Fruit fly (Drosophila melanogaster): ENCODE results near the gene Ugt303A1.

Gene Ugt303A1

dm6 chr3R:11209801-11210402 is 34.6 kb downstream of the Ugt303A1 start, which contains the start of the genes SdhC and Tctp:
Gene SdhC (minus strand): TSS chr3R:11209849.
Gene Tctp (plus strand): TSS chr3R:11210247.
- TF ChIP-seq CG12768 (GFP tag; optimal IDR thresholded peaks at IDR 0.05) (peak; percentile 44), Clk (GFP tag; optimal IDR thresholded peaks at IDR 0.05) (no peak), Hr96 (GFP tag; optimal IDR thresholded peaks at IDR 0.05) (peak; percentile 77), CG1620 (GFP tag; optimal IDR thresholded peaks at IDR 0.05) (peak; percentile 51), CG14711 (tag; optimal IDR thresholded peaks at IDR 0.05) (peak; percentile 36), bab1 (GFP tag; optimal IDR thresholded peaks at IDR 0.05) (peak; percentile 48), cic (GFP tag; optimal IDR thresholded peaks at IDR 0.05) (peak; percentile 69), kay (GFP tag; ENCODE audit: borderline replicate concordance) (no peak), toe (GFP tag; optimal IDR thresholded peaks at IDR 0.05) (peak; percentile 77), CG11617 (GFP tag; optimal IDR thresholded peaks at IDR 0.05) (peak; percentile 90), CG33017 (tag; optimal IDR thresholded peaks at IDR 0.05) (peak; percentile 37), CG7101 (tag; optimal IDR thresholded peaks at IDR 0.05) (peak; percentile 68), tj (GFP tag; optimal IDR thresholded peaks at IDR 0.05) (peak; percentile 32), pad (GFP tag; optimal IDR thresholded peaks at IDR 0.05) (peak; percentile 42), CG7045 (GFP tag; optimal IDR thresholded peaks at IDR 0.05) (peak; percentile 48), Crg-1 (GFP tag; optimal IDR thresholded peaks at IDR 0.05) (peak; percentile 33), ovo (GFP tag; optimal IDR thresholded peaks at IDR 0.05) (peak; percentile 74), CG5204 (GFP tag; optimal IDR thresholded peaks at IDR 0.05) (no peak), cnc (optimal IDR thresholded peaks at IDR 0.05) (no peak), Mnt (GFP tag; optimal IDR thresholded peaks at IDR 0.05) (peak; percentile 92)

dm6 chr3R:11211291-11212061 is 36.1 kb downstream of the Ugt303A1 start:
- TF ChIP-seq Crg-1 (GFP tag; optimal IDR thresholded peaks at IDR 0.05) (peak; percentile 40), pad (GFP tag; optimal IDR thresholded peaks at IDR 0.05) (peak; percentile 58), cnc (optimal IDR thresholded peaks at IDR 0.05) (no peak), Clk (GFP tag; optimal IDR thresholded peaks at IDR 0.05) (no peak), CG14711 (tag; optimal IDR thresholded peaks at IDR 0.05) (peak; percentile 62), tj (GFP tag; optimal IDR thresholded peaks at IDR 0.05) (peak; percentile 75), toe (GFP tag; optimal IDR thresholded peaks at IDR 0.05) (peak; percentile 72), Hr96 (GFP tag; optimal IDR thresholded peaks at IDR 0.05) (peak; percentile 67), ovo (GFP tag; optimal IDR thresholded peaks at IDR 0.05) (peak; percentile 87), CG11617 (GFP tag; optimal IDR thresholded peaks at IDR 0.05) (peak; percentile 69), cic (GFP tag; optimal IDR thresholded peaks at IDR 0.05) (peak; percentile 61), bab1 (GFP tag; optimal IDR thresholded peaks at IDR 0.05) (peak; percentile 55), CG7045 (GFP tag; optimal IDR thresholded peaks at IDR 0.05) (peak; percentile 44), CG33017 (tag; optimal IDR thresholded peaks at IDR 0.05) (peak; percentile 49), kay (GFP tag; ENCODE audit: borderline replicate concordance) (no peak), CG7101 (tag; optimal IDR thresholded peaks at IDR 0.05) (peak; percentile 68), Mnt (GFP tag; optimal IDR thresholded peaks at IDR 0.05) (peak; percentile 95), CG5204 (GFP tag; optimal IDR thresholded peaks at IDR 0.05) (no peak), CG1620 (GFP tag; optimal IDR thresholded peaks at IDR 0.05) (peak; percentile 61), CG12768 (GFP tag; optimal IDR thresholded peaks at IDR 0.05) (peak; percentile 68)

- TF ChIP-seq Hr96 (GFP tag; optimal IDR thresholded peaks at IDR 0.05) (peak; percentile 74), CG7101 (tag; optimal IDR thresholded peaks at IDR 0.05) (peak; percentile 86), Clk (GFP tag; optimal IDR thresholded peaks at IDR 0.05) (peak; percentile 47), CG12768 (GFP tag; optimal IDR thresholded peaks at IDR 0.05) (peak; percentile 78), CG11617 (GFP tag; optimal IDR thresholded peaks at IDR 0.05) (peak; percentile 82), CG1620 (GFP tag; optimal IDR thresholded peaks at IDR 0.05) (peak; percentile 68), CG5204 (GFP tag; optimal IDR thresholded peaks at IDR 0.05) (peak; percentile 80), CG7045 (GFP tag; optimal IDR thresholded peaks at IDR 0.05) (peak; percentile 72), bab1 (GFP tag; optimal IDR thresholded peaks at IDR 0.05) (peak; percentile 75), cic (GFP tag; optimal IDR thresholded peaks at IDR 0.05) (peak; percentile 68), kay (GFP tag; ENCODE audit: borderline replicate concordance) (no peak), CG14711 (tag; optimal IDR thresholded peaks at IDR 0.05) (peak; percentile 75), cnc (optimal IDR thresholded peaks at IDR 0.05) (no peak), Crg-1 (GFP tag; optimal IDR thresholded peaks at IDR 0.05) (peak; percentile 34), tj (GFP tag; optimal IDR thresholded peaks at IDR 0.05) (peak; percentile 54), toe (GFP tag; optimal IDR thresholded peaks at IDR 0.05) (peak; percentile 70), CG33017 (tag; optimal IDR thresholded peaks at IDR 0.05) (peak; percentile 86), Mnt (GFP tag; optimal IDR thresholded peaks at IDR 0.05) (peak; percentile 83), pad (GFP tag; optimal IDR thresholded peaks at IDR 0.05) (peak; percentile 70), ovo (GFP tag; optimal IDR thresholded peaks at IDR 0.05) (peak; percentile 27)
Measured at dm6 chr3R:11214449-11214950, 39.2 kb downstream of the Ugt303A1 start, which contains the start of gene ZnT86D. Gene ZnT86D (minus strand): TSS chr3R:11214539.

- TF ChIP-seq Clk (GFP tag; optimal IDR thresholded peaks at IDR 0.05) (peak; percentile 88), tj (GFP tag; optimal IDR thresholded peaks at IDR 0.05) (peak; percentile 82), kay (GFP tag; ENCODE audit: borderline replicate concordance) (no peak), cnc (optimal IDR thresholded peaks at IDR 0.05) (no peak), pad (GFP tag; optimal IDR thresholded peaks at IDR 0.05) (peak; percentile 83), CG12768 (GFP tag; optimal IDR thresholded peaks at IDR 0.05) (peak; percentile 93), CG33017 (tag; optimal IDR thresholded peaks at IDR 0.05) (peak; percentile 88), toe (GFP tag; optimal IDR thresholded peaks at IDR 0.05) (peak; percentile 87), Hr96 (GFP tag; optimal IDR thresholded peaks at IDR 0.05) (peak; percentile 94), CG14711 (tag; optimal IDR thresholded peaks at IDR 0.05) (peak; percentile 97), ovo (GFP tag; optimal IDR thresholded peaks at IDR 0.05) (peak; percentile 91), Crg-1 (GFP tag; optimal IDR thresholded peaks at IDR 0.05) (peak; percentile 96), bab1 (GFP tag; optimal IDR thresholded peaks at IDR 0.05) (peak; percentile 97), Mnt (GFP tag; optimal IDR thresholded peaks at IDR 0.05) (peak; percentile 93), CG1620 (GFP tag; optimal IDR thresholded peaks at IDR 0.05) (peak; percentile 96), cic (GFP tag; optimal IDR thresholded peaks at IDR 0.05) (peak; percentile 81), CG5204 (GFP tag; optimal IDR thresholded peaks at IDR 0.05) (no peak), CG7045 (GFP tag; optimal IDR thresholded peaks at IDR 0.05) (peak; percentile 90), CG7101 (tag; optimal IDR thresholded peaks at IDR 0.05) (peak; percentile 94), CG11617 (GFP tag; optimal IDR thresholded peaks at IDR 0.05) (peak; percentile 96)
Measured at dm6 chr3R:11216156-11216630, 40.9 kb downstream of the Ugt303A1 start, which contains the start of the genes RpS25 and CG4820. Gene RpS25 (minus strand): TSS chr3R:11216287. Gene CG4820 (plus strand): TSS chr3R:11216535.
